Fruit fly (Drosophila melanogaster) whole organism, embryonic: ENCODE results near the gene CG31776.
A peak's percentile ranks its signal among the peaks of the same experiment; 100 is the strongest.

ENCODE experiments used
- Atf-2 ChIP-seq: fragments of 200-800 bp; sonication (Bioruptor generic); optimal IDR thresholded peaks from 2 replicates; lab custom pipeline; 2016; ENCODE audit warnings: missing biosample characterization, missing genetic modification characterization
- B-H2 ChIP-seq: fragments of 200-800 bp; sonication (Bioruptor generic); optimal IDR thresholded peaks from 2 replicates; lab custom pipeline; 2018; ENCODE audit warnings: missing biosample characterization, mild to moderate bottlenecking, missing genetic modification characterization
- Bteb2 ChIP-seq: fragments of 200-800 bp; sonication (Bioruptor generic); optimal IDR thresholded peaks from 2 replicates; lab custom pipeline; 2016; ENCODE audit warnings: missing biosample characterization, missing genetic modification characterization
- CG10147 ChIP-seq: fragments of 200-800 bp; sonication (Bioruptor generic); optimal IDR thresholded peaks from 2 replicates; lab custom pipeline; 2019; ENCODE audit warnings: missing biosample characterization, mild to moderate bottlenecking, missing genetic modification characterization, moderate library complexity
- CG13287 ChIP-seq: fragments of 200-800 bp; sonication (Bioruptor generic); IDR thresholded peaks from 2 replicates; pipeline ENCODE4 v1.3.6; 2022; ENCODE audit warnings: missing biosample characterization, missing genetic modification characterization; ENCODE audit not compliant: partially characterized antibody
- CG13296 ChIP-seq: fragments of 200-800 bp; sonication (Bioruptor generic); optimal IDR thresholded peaks from 3 replicates; lab custom pipeline; 2018; ENCODE audit warnings: missing biosample characterization, mild to moderate bottlenecking, missing genetic modification characterization
- CG13624 ChIP-seq: fragments of 200-800 bp; sonication (Bioruptor generic); optimal IDR thresholded peaks from 2 replicates; lab custom pipeline; 2016; ENCODE audit warnings: missing biosample characterization, missing genetic modification characterization
- CG15073 ChIP-seq: fragments of 200-800 bp; sonication (Bioruptor generic); optimal IDR thresholded peaks from 2 replicates; lab custom pipeline; 2016; ENCODE audit warnings: missing biosample characterization, missing genetic modification characterization
- CG15696 ChIP-seq: fragments of 200-800 bp; sonication (Bioruptor generic); optimal IDR thresholded peaks from 2 replicates; lab custom pipeline; 2019; ENCODE audit warnings: missing biosample characterization, mild to moderate bottlenecking, missing genetic modification characterization, moderate library complexity
- CG16813 ChIP-seq: fragments of 200-800 bp; sonication (Bioruptor generic); IDR thresholded peaks from 3 replicates; pipeline ENCODE4 v1.3.6; 2022; ENCODE audit warnings: missing biosample characterization, missing genetic modification characterization; ENCODE audit not compliant: partially characterized antibody
- CG17568 ChIP-seq: fragments of 200-800 bp; sonication (Bioruptor generic); optimal IDR thresholded peaks from 2 replicates; lab custom pipeline; 2018; ENCODE audit warnings: missing biosample characterization, mild to moderate bottlenecking, missing genetic modification characterization, moderate library complexity
- CG17612 ChIP-seq: fragments of 200-800 bp; sonication (Bioruptor generic); IDR thresholded peaks from 2 replicates; pipeline ENCODE4 v1.3.6; 2022; ENCODE audit warnings: missing biosample characterization, missing genetic modification characterization
- CG18262 ChIP-seq: fragments of 200-800 bp; optimal IDR thresholded peaks from 3 replicates; lab custom pipeline; 2019; ENCODE audit warnings: missing biosample characterization, mild to moderate bottlenecking, missing genetic modification characterization, moderate library complexity
- CG1832 ChIP-seq: fragments of 200-800 bp; sonication (Bioruptor generic); optimal IDR thresholded peaks from 2 replicates; lab custom pipeline; 2017; ENCODE audit warnings: missing biosample characterization, mild to moderate bottlenecking, missing genetic modification characterization, inconsistent platforms
- CG31441 ChIP-seq: fragments of 200-800 bp; sonication (Bioruptor generic); IDR thresholded peaks from 2 replicates; pipeline ENCODE4 v1.3.6; 2022; ENCODE audit warnings: missing biosample characterization, missing genetic modification characterization
- CG32772 ChIP-seq: fragments of 200-800 bp; sonication (Bioruptor generic); IDR thresholded peaks from 2 replicates; pipeline ENCODE4 v1.3.6; 2022; ENCODE audit warnings: missing biosample characterization, missing genetic modification characterization
- CG4617 ChIP-seq: fragments of 200-800 bp; sonication (Bioruptor generic); optimal IDR thresholded peaks from 3 replicates; lab custom pipeline; 2016; ENCODE audit warnings: missing biosample characterization, missing genetic modification characterization, borderline replicate concordance
- CG6689 ChIP-seq: fragments of 200-800 bp; sonication (Bioruptor generic); IDR thresholded peaks from 2 replicates; pipeline ENCODE4 v1.3.6; 2022; ENCODE audit warnings: missing biosample characterization, missing genetic modification characterization
- CG7745 ChIP-seq: fragments of 200-800 bp; sonication (Bioruptor generic); optimal IDR thresholded peaks from 2 replicates; lab custom pipeline; 2018; ENCODE audit warnings: missing biosample characterization, mild to moderate bottlenecking, missing genetic modification characterization, moderate library complexity
- CG8359 ChIP-seq: fragments of 200-800 bp; sonication (Bioruptor generic); optimal IDR thresholded peaks from 2 replicates; lab custom pipeline; 2017; ENCODE audit warnings: missing biosample characterization, mild to moderate bottlenecking, missing genetic modification characterization, borderline replicate concordance
- Camta ChIP-seq: fragments of 200-800 bp; sonication (Bioruptor generic); optimal IDR thresholded peaks from 2 replicates; lab custom pipeline; 2016; ENCODE audit warnings: missing biosample characterization, missing genetic modification characterization
- CoRest ChIP-seq: fragments of 200-800 bp; sonication (Bioruptor generic); optimal IDR thresholded peaks from 3 replicates; lab custom pipeline; 2018; ENCODE audit warnings: missing biosample characterization, mild to moderate bottlenecking, missing genetic modification characterization, moderate library complexity
- Dad ChIP-seq: fragments of 200-800 bp; sonication (Bioruptor generic); optimal IDR thresholded peaks from 3 replicates; lab custom pipeline; 2016; ENCODE audit warnings: missing biosample characterization, missing genetic modification characterization
- Deaf1 ChIP-seq: fragments of 200-800 bp; optimal IDR thresholded peaks from 3 replicates; lab custom pipeline; 2019; ENCODE audit warnings: missing biosample characterization, mild to moderate bottlenecking, missing genetic modification characterization, moderate library complexity
- Dek ChIP-seq: fragments of 200-800 bp; sonication (Bioruptor generic); optimal IDR thresholded peaks from 3 replicates; lab custom pipeline; 2019; ENCODE audit warnings: missing biosample characterization, mild to moderate bottlenecking, missing genetic modification characterization, moderate library complexity
- E2f2 ChIP-seq: fragments of 200-800 bp; sonication (Bioruptor generic); IDR thresholded peaks from 2 replicates; pipeline ENCODE4 v1.3.6; 2022; ENCODE audit warnings: missing biosample characterization, missing genetic modification characterization
- HLH3B ChIP-seq: fragments of 200-800 bp; sonication (Bioruptor generic); IDR thresholded peaks from 2 replicates; pipeline ENCODE4 v1.3.6; 2022; ENCODE audit warnings: missing biosample characterization, missing genetic modification characterization
- Meics ChIP-seq: fragments of 200-800 bp; sonication (Bioruptor generic); optimal IDR thresholded peaks from 2 replicates; lab custom pipeline; 2017; ENCODE audit warnings: missing biosample characterization, mild to moderate bottlenecking, missing genetic modification characterization
- NFAT ChIP-seq: fragments of 200-800 bp; sonication (Bioruptor generic); IDR thresholded peaks from 2 replicates; pipeline ENCODE4 v1.3.6; 2022; ENCODE audit warnings: missing biosample characterization, missing genetic modification characterization
- NfI ChIP-seq: fragments of 200-800 bp; sonication (Bioruptor generic); optimal IDR thresholded peaks from 3 replicates; lab custom pipeline; 2018; ENCODE audit warnings: missing biosample characterization, mild to moderate bottlenecking, missing genetic modification characterization, moderate library complexity
- Optix ChIP-seq: fragments of 200-800 bp; sonication (Bioruptor generic); IDR thresholded peaks from 3 replicates; pipeline ENCODE4 v1.3.6; 2022; ENCODE audit warnings: missing biosample characterization, missing genetic modification characterization
- PHDP ChIP-seq: fragments of 200-800 bp; sonication (Bioruptor generic); optimal IDR thresholded peaks from 3 replicates; lab custom pipeline; 2018; ENCODE audit warnings: missing biosample characterization, mild to moderate bottlenecking, missing genetic modification characterization, moderate library complexity
- Rx ChIP-seq: fragments of 200-800 bp; sonication (Bioruptor generic); IDR thresholded peaks from 2 replicates; pipeline ENCODE4 v1.3.6; 2022; ENCODE audit warnings: missing biosample characterization, missing genetic modification characterization
- TFAM ChIP-seq: fragments of 200-800 bp; sonication (Bioruptor generic); optimal IDR thresholded peaks from 2 replicates; lab custom pipeline; 2017; ENCODE audit warnings: missing biosample characterization, missing genetic modification characterization, inconsistent platforms
- al ChIP-seq: fragments of 200-800 bp; sonication (Bioruptor generic); IDR thresholded peaks from 2 replicates; pipeline ENCODE4 v1.3.6; 2022; ENCODE audit warnings: missing biosample characterization, missing genetic modification characterization
- ash1 ChIP-seq: fragments of 200-800 bp; sonication (Bioruptor generic); optimal IDR thresholded peaks from 2 replicates; lab custom pipeline; 2018; ENCODE audit warnings: missing biosample characterization, mild to moderate bottlenecking, missing genetic modification characterization
- dmrt11E ChIP-seq: fragments of 200-800 bp; sonication (Bioruptor generic); optimal IDR thresholded peaks from 3 replicates; lab custom pipeline; 2018; ENCODE audit warnings: missing biosample characterization, mild to moderate bottlenecking, missing genetic modification characterization, moderate library complexity
- fd64A ChIP-seq: fragments of 200-800 bp; sonication (Bioruptor generic); optimal IDR thresholded peaks from 3 replicates; lab custom pipeline; 2018; ENCODE audit warnings: missing biosample characterization, mild to moderate bottlenecking, missing genetic modification characterization
- fru ChIP-seq: fragments of >200 bp; optimal IDR thresholded peaks from 2 replicates; lab custom pipeline; 2017
- lmd ChIP-seq: fragments of 200-800 bp; sonication (Bioruptor generic); IDR thresholded peaks from 2 replicates; pipeline ENCODE4 v1.3.6; 2022; ENCODE audit warnings: missing biosample characterization, missing genetic modification characterization
- odd ChIP-seq: fragments of 200-800 bp; sonication (Bioruptor generic); optimal IDR thresholded peaks from 2 replicates; lab custom pipeline; 2017; ENCODE audit warnings: missing biosample characterization, mild to moderate bottlenecking, missing genetic modification characterization
- pros ChIP-seq: fragments of 200-800 bp; sonication (Bioruptor generic); optimal IDR thresholded peaks from 3 replicates; lab custom pipeline; 2019; ENCODE audit warnings: missing biosample characterization, mild to moderate bottlenecking, missing genetic modification characterization, moderate library complexity
- run ChIP-seq: fragments of 200-800 bp; sonication (Bioruptor generic); optimal IDR thresholded peaks from 3 replicates; lab custom pipeline; 2018; ENCODE audit warnings: missing biosample characterization, mild to moderate bottlenecking, missing genetic modification characterization
- sd ChIP-seq: fragments of 200-800 bp; sonication (Bioruptor generic); optimal IDR thresholded peaks from 3 replicates; lab custom pipeline; 2018; ENCODE audit warnings: missing biosample characterization, mild to moderate bottlenecking, missing genetic modification characterization, moderate library complexity
- sisA ChIP-seq: fragments of 200-800 bp; sonication (Bioruptor generic); IDR thresholded peaks from 2 replicates; pipeline ENCODE4 v1.3.6; 2022; ENCODE audit warnings: missing biosample characterization, missing genetic modification characterization
- so ChIP-seq: fragments of 200-800 bp; sonication (Bioruptor generic); IDR thresholded peaks from 3 replicates; pipeline ENCODE4 v1.3.6; 2022; ENCODE audit warnings: missing biosample characterization, missing genetic modification characterization
- stc ChIP-seq: fragments of 200-800 bp; sonication (Bioruptor generic); IDR thresholded peaks from 2 replicates; pipeline ENCODE4 v1.3.6; 2022; ENCODE audit warnings: missing biosample characterization, missing genetic modification characterization
- wek ChIP-seq: fragments of 200-800 bp; sonication (Bioruptor generic); optimal IDR thresholded peaks from 3 replicates; lab custom pipeline; 2018; ENCODE audit warnings: missing biosample characterization, mild to moderate bottlenecking, missing genetic modification characterization, moderate library complexity
- zen2 ChIP-seq: fragments of 200-800 bp; sonication (Bioruptor generic); IDR thresholded peaks from 3 replicates; pipeline ENCODE4 v1.3.6; 2022; ENCODE audit warnings: missing biosample characterization, missing genetic modification characterization; ENCODE audit not compliant: partially characterized antibody

CG31776 gene

dm6 chr2L:3436347-3436746 lies 33.6 kb upstream of the CG31776 start (continued):
- TF ChIP-seq CG17612 (GFP tag; lab: Robert Waterston, UW) (no peak), HLH3B (0 out of 2 replicates have a peak, but pooled peaks have one; percentile 13)

dm6 chr2L:3437068-3437467 lies 32.9 kb upstream of the CG31776 start:
- TF ChIP-seq odd (GFP tag; lab: Kevin White, UChicago) = peak; percentile 33
- TF ChIP-seq CG15073 = no peak
- TF ChIP-seq Meics (GFP tag; lab: Kevin White, UChicago) = peak; percentile 42
- TF ChIP-seq zen2 (GFP tag; lab: Robert Waterston, UW) = no peak
- 0 out of 2 replicates have a peak, but pooled peaks have one; percentile 6 for TF ChIP-seq sisA
- TF ChIP-seq Rx (GFP tag; lab: Robert Waterston, UW) = peak; percentile 17; the same call in 1 of the 2 replicates
- TF ChIP-seq al = no peak
- peak; percentile 36 for TF ChIP-seq NfI (GFP tag; lab: Kevin White, UChicago)
- peak; percentile 14 for TF ChIP-seq run (tag; lab: Kevin White, UChicago)
- no peak for TF ChIP-seq Dek (tag; lab: Kevin White, UChicago)
- TF ChIP-seq CG13296 (GFP tag; lab: Kevin White, UChicago) = peak; percentile 66
- TF ChIP-seq CG13287 (GFP tag; lab: Robert Waterston, UW) = no peak
- no peak for TF ChIP-seq CG7745 (tag; lab: Kevin White, UChicago)
- no peak for TF ChIP-seq CG13624 (GFP tag; lab: Kevin White, UChicago)
- TF ChIP-seq CoRest = peak; percentile 51
- no peak for TF ChIP-seq Atf-2 (GFP tag; lab: Kevin White, UChicago)
- TF ChIP-seq Deaf1 (tag; lab: Kevin White, UChicago) = no peak
- peak; percentile 34 for TF ChIP-seq dmrt11E (tag; lab: Kevin White, UChicago)
- no peak for TF ChIP-seq Dad (GFP tag; lab: Kevin White, UChicago)
- TF ChIP-seq CG31441 (GFP tag; lab: Robert Waterston, UW) = peak; percentile 69
- TF ChIP-seq NFAT (GFP tag; lab: Robert Waterston, UW) = no peak
- TF ChIP-seq so (GFP tag; lab: Robert Waterston, UW) = peak; percentile 77
- peak; percentile 1 for TF ChIP-seq CG10147 (GFP tag; lab: Kevin White, UChicago)
- no peak for TF ChIP-seq Bteb2 (GFP tag; lab: Kevin White, UChicago)
- TF ChIP-seq CG4617 (GFP tag; lab: Kevin White, UChicago) = no peak
- TF ChIP-seq stc (GFP tag; lab: Robert Waterston, UW) = peak; percentile 80
- no peak for TF ChIP-seq CG1832 (GFP tag; lab: Kevin White, UChicago)
- no peak for TF ChIP-seq fru (lab: Kevin White, UChicago)
- peak; percentile 40; the same call in 1 of the 3 replicates for TF ChIP-seq Optix
- TF ChIP-seq HLH3B = peak; percentile 73
- TF ChIP-seq lmd = no peak
- TF ChIP-seq CG17568 = no peak
- TF ChIP-seq PHDP (tag; lab: Kevin White, UChicago) = peak; percentile 70
- TF ChIP-seq Camta (GFP tag; lab: Kevin White, UChicago) = peak; percentile 44
- TF ChIP-seq wek (GFP tag; lab: Kevin White, UChicago) = peak; percentile 6
- TF ChIP-seq CG8359 (GFP tag; lab: Kevin White, UChicago) = peak; percentile 32
- TF ChIP-seq CG6689 = peak; percentile 77
- peak; percentile 37; the same call in 1 of the 2 replicates for TF ChIP-seq E2f2 (GFP tag; lab: Robert Waterston, UW)
- TF ChIP-seq CG15696 (tag; lab: Kevin White, UChicago) = peak; percentile 53
- no peak for TF ChIP-seq B-H2
- TF ChIP-seq CG18262 (tag; lab: Kevin White, UChicago) = peak; percentile 70
- no peak for TF ChIP-seq pros
- TF ChIP-seq CG16813 (GFP tag; lab: Robert Waterston, UW) = no peak
- TF ChIP-seq sd (tag; lab: Kevin White, UChicago) = no peak
- TF ChIP-seq fd64A (GFP tag; lab: Kevin White, UChicago) = peak; percentile 39
- no peak for TF ChIP-seq CG32772 (GFP tag; lab: Robert Waterston, UW)
- peak; percentile 2 for TF ChIP-seq TFAM (GFP tag; lab: Kevin White, UChicago)
- no peak for TF ChIP-seq ash1
